Worm (Caenorhabditis elegans) whole organism, early embryonic: ENCODE results near the gene trap-4.

Experiments used
- B0310.2 ChIP-seq: sonication (generic microtip); optimal IDR thresholded peaks from 2 replicates; lab custom pipeline; 2016; ENCODE audit warnings: mild to moderate bottlenecking, missing genetic modification characterization, missing compliant biosample characterization
- F13C5.2 ChIP-seq: sonication (generic microtip); optimal IDR thresholded peaks from 2 replicates; lab custom pipeline; 2017; ENCODE audit warnings: mild to moderate bottlenecking, missing genetic modification characterization, inconsistent platforms, missing compliant biosample characterization
- aly-1 ChIP-seq: sonication (generic microtip); optimal IDR thresholded peaks from 2 replicates; lab custom pipeline; 2016; ENCODE audit warnings: missing genetic modification characterization, missing compliant biosample characterization
- ama-1 ChIP-seq: fragments of 150-350 bp; optimal IDR thresholded peaks from 2 replicates; lab custom pipeline; 2014
- ceh-13 ChIP-seq: fragments of 200-800 bp; sonication (Bioruptor generic); optimal IDR thresholded peaks from 2 replicates; lab custom pipeline; 2018; ENCODE audit warnings: mild to moderate bottlenecking, missing genetic modification characterization, missing compliant biosample characterization
- ceh-36 ChIP-seq: sonication (generic microtip); optimal IDR thresholded peaks from 2 replicates; lab custom pipeline; 2016; ENCODE audit warnings: missing genetic modification characterization, inconsistent platforms, missing compliant biosample characterization
- ets-7 ChIP-seq: sonication (generic microtip); optimal IDR thresholded peaks from 2 replicates; lab custom pipeline; 2016; ENCODE audit warnings: missing genotype, missing genetic modification characterization, missing compliant biosample characterization
- flt-1 ChIP-seq: fragments of 200-800 bp; sonication (Bioruptor generic); IDR thresholded peaks from 2 replicates; pipeline ENCODE4 v1.3.6; 2022; ENCODE audit warnings: missing genetic modification characterization, missing compliant biosample characterization
- hmbx-1 ChIP-seq: sonication (generic microtip); optimal IDR thresholded peaks from 2 replicates; lab custom pipeline; 2016; ENCODE audit warnings: mild to moderate bottlenecking, missing genetic modification characterization, missing compliant biosample characterization
- hmg-4 ChIP-seq: fragments of 200-800 bp; sonication (Bioruptor generic); optimal IDR thresholded peaks from 2 replicates; lab custom pipeline; 2018; ENCODE audit warnings: mild to moderate bottlenecking, missing genetic modification characterization, missing compliant biosample characterization
- hnd-1 ChIP-seq: sonication (generic microtip); optimal IDR thresholded peaks from 2 replicates; lab custom pipeline; 2016; ENCODE audit warnings: missing genetic modification characterization, missing compliant biosample characterization
- pes-1 ChIP-seq: fragments of 200-800 bp; sonication (Bioruptor generic); IDR thresholded peaks from 2 replicates; pipeline ENCODE4 v1.3.6; 2022; ENCODE audit warnings: missing genetic modification reagents, missing genetic modification characterization, missing compliant biosample characterization
- scrt-1 ChIP-seq: fragments of 200-800 bp; sonication (Bioruptor generic); IDR thresholded peaks from 2 replicates; pipeline ENCODE4 v1.3.6; 2022; ENCODE audit warnings: missing genetic modification characterization, missing compliant biosample characterization
- sea-1 ChIP-seq: fragments of 200-800 bp; sonication (Bioruptor generic); conservative IDR thresholded peaks from 2 replicates; pipeline ENCODE4 v1.3.6; 2022; ENCODE audit warnings: missing genetic modification characterization, missing compliant biosample characterization
- tbx-11 ChIP-seq: fragments of 200-800 bp; sonication (Bioruptor generic); IDR thresholded peaks from 2 replicates; pipeline ENCODE4 v1.3.6; 2022; ENCODE audit warnings: missing genetic modification characterization, missing compliant biosample characterization
- tbx-37 ChIP-seq: fragments of 200-800 bp; sonication (Bioruptor generic); conservative IDR thresholded peaks from 2 replicates; pipeline ENCODE4 v1.3.6; 2022; ENCODE audit warnings: missing genetic modification reagents, missing genetic modification characterization, missing compliant biosample characterization
- tra-4 ChIP-seq: sonication (generic microtip); optimal IDR thresholded peaks from 2 replicates; lab custom pipeline; 2017; ENCODE audit warnings: missing genetic modification characterization, missing compliant biosample characterization

The trap-4 gene

DNA sequence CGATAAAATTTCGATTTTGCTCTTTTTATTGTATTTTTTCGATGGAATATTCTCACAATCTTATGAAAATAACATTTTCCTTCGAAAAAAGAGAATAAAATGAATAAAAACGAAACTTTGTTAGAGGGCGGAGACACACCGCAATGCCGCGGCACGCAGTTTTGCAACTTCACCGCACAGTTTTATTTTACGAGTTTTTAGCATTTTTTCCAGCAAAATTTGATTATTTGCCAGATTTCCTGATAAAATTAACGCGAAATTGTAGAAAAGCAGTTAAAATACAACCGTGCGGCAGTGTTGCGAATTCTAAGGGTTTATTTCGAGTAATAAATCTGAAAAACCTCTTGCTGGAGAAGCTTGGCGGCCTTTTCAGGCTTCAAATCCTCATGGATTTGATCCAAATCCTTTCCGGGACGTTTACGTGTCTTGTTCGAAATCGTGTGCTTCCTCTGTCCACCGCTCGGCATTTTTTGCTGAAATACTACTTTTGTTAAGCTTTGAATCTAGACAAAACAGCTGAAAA is 2.2 kb upstream of the trap-4 start, which contains the start of gene znf-593:
znf-593 (minus strand) TSS at position 473 of the 523 bp plus-strand sequence.
- no peak for TF ChIP-seq hmg-4 (GFP tag; lab: Kevin White, UChicago)
- TF ChIP-seq ama-1 (lab: Kevin White, UChicago) = peak; percentile 81
- no peak for TF ChIP-seq F13C5.2 (tag; lab: Kevin White, UChicago)
- TF ChIP-seq sea-1 (GFP tag; lab: Robert Waterston, UW) = 0 out of 2 replicates have a peak, but pooled peaks have one; percentile 24
- TF ChIP-seq tbx-11 (GFP tag; lab: Robert Waterston, UW) = no peak
- no peak for TF ChIP-seq hmbx-1 (tag; lab: Kevin White, UChicago)
- no peak for TF ChIP-seq hnd-1 (tag; lab: Kevin White, UChicago)
- 0 out of 2 replicates have a peak, but pooled peaks have one; percentile 7 for TF ChIP-seq flt-1 (GFP tag; lab: Robert Waterston, UW)

DNA sequence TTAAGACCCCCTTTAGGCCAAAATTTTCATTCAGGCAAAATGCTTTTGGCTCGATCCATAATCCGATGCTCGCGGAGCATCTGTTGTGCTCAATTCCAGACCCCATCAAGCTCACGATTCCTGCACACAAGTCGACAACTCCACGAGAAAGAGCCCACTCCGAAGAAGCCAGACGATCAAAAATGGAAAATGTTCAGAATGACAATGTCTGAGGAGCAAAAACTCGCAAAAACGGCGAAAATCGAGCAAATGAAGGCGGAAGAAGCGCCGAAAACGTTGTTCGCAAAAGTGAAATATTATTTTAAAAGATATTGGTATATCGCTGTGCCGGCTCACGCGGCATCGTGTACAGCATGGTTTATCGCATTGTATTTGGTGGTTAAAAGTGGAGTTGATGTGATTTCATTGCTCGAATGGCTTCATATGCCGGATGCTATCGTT is 1.1 kb downstream of the trap-4 start, which contains the start of gene Y56A3A.22:
Y56A3A.22 (plus strand) TSS at position 35 of the 441 bp plus-strand sequence.
- no peak for TF ChIP-seq F13C5.2 (tag; lab: Kevin White, UChicago)
- no peak for TF ChIP-seq pes-1
- TF ChIP-seq sea-1 (GFP tag; lab: Robert Waterston, UW) = no peak
- peak; percentile 33 for TF ChIP-seq B0310.2 (tag; lab: Kevin White, UChicago)
- TF ChIP-seq tra-4 (tag; lab: Kevin White, UChicago) = no peak
- peak; percentile 85 for TF ChIP-seq ama-1 (lab: Kevin White, UChicago)
- TF ChIP-seq flt-1 (GFP tag; lab: Robert Waterston, UW) = no peak
- TF ChIP-seq hmg-4 (GFP tag; lab: Kevin White, UChicago) = peak; percentile 15
- TF ChIP-seq tbx-37 = no peak
- TF ChIP-seq aly-1 (tag; lab: Kevin White, UChicago) = no peak

DNA sequence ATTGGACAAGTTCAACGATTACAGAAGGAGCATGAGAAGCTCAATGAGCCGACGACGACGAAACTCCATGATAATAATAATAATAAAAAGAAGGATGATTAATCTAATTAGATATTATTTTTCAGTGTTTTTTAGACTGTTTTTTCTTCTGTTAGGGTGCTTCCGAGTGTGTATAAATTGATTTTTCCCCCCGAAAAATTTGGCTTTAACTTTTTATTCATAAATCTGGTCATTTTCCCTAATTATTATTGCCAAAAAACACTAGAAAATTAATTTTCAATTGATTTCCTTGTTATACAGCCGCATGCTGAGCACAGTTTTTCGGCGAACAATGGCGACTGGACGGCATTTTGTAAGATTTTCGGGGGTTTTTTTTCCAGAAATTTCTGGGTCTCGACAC is 3.1 kb downstream of the trap-4 start, which contains the start of gene nft-1:
nft-1 (plus strand) TSS at position 301 of the 400 bp plus-strand sequence.
- TF ChIP-seq ets-7 (tag; lab: Kevin White, UChicago) = no peak
- TF ChIP-seq scrt-1 (GFP tag; lab: Robert Waterston, UW) = no peak
- TF ChIP-seq ceh-36 = no peak
- TF ChIP-seq sea-1 (GFP tag; lab: Robert Waterston, UW) = no peak
- no peak for TF ChIP-seq pes-1

DNA sequence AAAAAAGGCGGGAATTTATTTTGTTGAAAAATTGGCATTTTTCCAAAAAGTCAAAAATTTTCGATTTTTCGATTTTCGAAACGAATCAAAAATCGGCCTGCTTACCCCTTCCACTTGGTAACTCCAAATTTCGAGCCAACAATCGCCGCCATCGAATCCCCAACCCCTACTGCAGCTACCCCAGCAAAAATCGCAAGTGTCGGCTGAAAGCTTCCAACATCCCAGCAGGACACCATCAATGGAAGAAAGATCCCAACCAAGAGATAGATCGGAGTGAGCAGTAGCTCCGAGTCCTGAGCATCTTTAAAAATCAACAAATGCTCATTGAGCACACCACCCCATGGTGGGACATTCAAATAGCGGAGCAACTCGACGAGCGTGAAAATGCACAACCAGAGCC is 10.4 kb downstream of the trap-4 start:
- TF ChIP-seq ets-7 (tag; lab: Kevin White, UChicago) = no peak
- TF ChIP-seq pes-1 = no peak
- no peak for TF ChIP-seq ceh-36
- TF ChIP-seq sea-1 (GFP tag; lab: Robert Waterston, UW) = no peak
- TF ChIP-seq hmbx-1 (tag; lab: Kevin White, UChicago) = no peak
- no peak for TF ChIP-seq scrt-1 (GFP tag; lab: Robert Waterston, UW)
- no peak for TF ChIP-seq hnd-1 (tag; lab: Kevin White, UChicago)
- TF ChIP-seq tra-4 (tag; lab: Kevin White, UChicago) = no peak
- no peak for TF ChIP-seq tbx-37
- no peak for TF ChIP-seq F13C5.2 (tag; lab: Kevin White, UChicago)
- no peak for TF ChIP-seq ama-1 (lab: Kevin White, UChicago)
- TF ChIP-seq tbx-11 (GFP tag; lab: Robert Waterston, UW) = no peak
- TF ChIP-seq hmg-4 (GFP tag; lab: Kevin White, UChicago) = no peak
- no peak for TF ChIP-seq flt-1 (GFP tag; lab: Robert Waterston, UW)
- no peak for TF ChIP-seq ceh-13
- no peak for TF ChIP-seq aly-1 (tag; lab: Kevin White, UChicago)
- TF ChIP-seq B0310.2 (tag; lab: Kevin White, UChicago) = no peak

DNA sequence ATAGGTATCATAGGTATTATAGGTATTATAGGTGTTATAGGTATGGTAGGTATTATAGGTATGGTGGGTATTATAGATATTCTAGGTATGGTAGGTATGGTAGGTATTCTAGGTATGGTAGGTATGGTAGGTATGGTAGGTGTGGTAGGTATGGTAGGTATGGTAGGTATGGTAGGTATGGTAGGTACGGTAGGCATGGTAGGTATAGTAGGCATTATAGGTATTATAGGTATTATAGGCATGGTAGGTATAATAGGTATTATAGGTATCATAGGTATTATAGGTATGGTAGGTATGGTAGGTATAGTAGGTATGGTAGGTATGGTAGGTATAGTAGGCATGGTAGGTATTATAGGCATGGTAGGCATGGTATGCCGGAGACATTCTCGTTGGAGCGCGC is 11.4 kb downstream of the trap-4 start:
- TF ChIP-seq B0310.2 (tag; lab: Kevin White, UChicago) (no peak), flt-1 (GFP tag; lab: Robert Waterston, UW) (no peak), tbx-37 (peak; percentile 18; the same call in 1 of the 2 replicates), sea-1 (GFP tag; lab: Robert Waterston, UW) (peak; percentile 48; the same call in 1 of the 2 replicates)

DNA sequence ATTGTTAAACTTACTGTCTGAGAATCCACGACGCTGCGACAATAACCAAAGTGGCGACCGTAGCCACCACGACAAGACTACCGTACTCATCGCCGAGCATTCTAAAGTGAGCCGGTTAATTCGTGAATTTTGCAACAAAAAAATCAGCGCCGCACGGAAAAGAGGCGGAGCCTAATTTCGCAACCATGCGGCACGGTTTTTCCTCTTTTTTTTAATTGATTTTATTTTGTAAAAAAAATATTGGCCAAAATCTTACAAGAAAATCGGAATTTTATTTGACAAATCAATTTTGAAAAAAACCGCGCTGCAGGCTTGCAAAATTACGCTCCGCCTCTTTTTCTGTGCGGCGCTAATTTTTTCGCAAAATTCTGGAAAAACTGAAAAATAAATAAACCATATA is 13.0 kb downstream of the trap-4 start, which contains the start of gene dolk-1:
dolk-1 (minus strand) TSS at position 101 of the 400 bp plus-strand sequence.
- TF ChIP-seq tbx-11 (GFP tag; lab: Robert Waterston, UW) (no peak), tra-4 (tag; lab: Kevin White, UChicago) (no peak), tbx-37 (no peak), hmg-4 (GFP tag; lab: Kevin White, UChicago) (no peak), ets-7 (tag; lab: Kevin White, UChicago) (no peak), pes-1 (no peak), ceh-36 (no peak), F13C5.2 (tag; lab: Kevin White, UChicago) (no peak), hmbx-1 (tag; lab: Kevin White, UChicago) (no peak), aly-1 (tag; lab: Kevin White, UChicago) (no peak), flt-1 (GFP tag; lab: Robert Waterston, UW) (no peak), B0310.2 (tag; lab: Kevin White, UChicago) (no peak), hnd-1 (tag; lab: Kevin White, UChicago) (no peak), sea-1 (GFP tag; lab: Robert Waterston, UW) (no peak), scrt-1 (GFP tag; lab: Robert Waterston, UW) (no peak), ama-1 (lab: Kevin White, UChicago) (no peak), ceh-13 (no peak)
